Fruit fly (Drosophila melanogaster): Measurements from ENCODE around the gene CG14132.

CG14132 gene

dm6 chr3L:11720780-11721179, 5.7 kb upstream of the CG14132 start, which contains the start of gene Bmcp (continued):
- TF ChIP-seq CoRest (tag; optimal IDR thresholded peaks at IDR 0.05), result peak; percentile 35
- TF ChIP-seq unpg (GFP tag; optimal IDR thresholded peaks at IDR 0.05), result peak; percentile 7
- TF ChIP-seq BEAF-32 (GFP tag; optimal IDR thresholded peaks at IDR 0.05), result peak; percentile 26
- TF ChIP-seq psq (GFP tag; optimal IDR thresholded peaks at IDR 0.05), result no peak
- TF ChIP-seq CG17328 (GFP tag; IDR thresholded peaks at IDR 0.05), result 0 out of 2 replicates have a peak, but pooled peaks have one; percentile 25
- TF ChIP-seq lab (GFP tag; optimal IDR thresholded peaks at IDR 0.05), result peak; percentile 39
- no peak for TF ChIP-seq klu (GFP tag; IDR thresholded peaks at IDR 0.05)
- TF ChIP-seq CG4328 (GFP tag; optimal IDR thresholded peaks at IDR 0.05), result no peak
- TF ChIP-seq CG10321 (GFP tag; IDR thresholded peaks at IDR 0.05), result no peak
- TF ChIP-seq CG11504 (tag; optimal IDR thresholded peaks at IDR 0.05), result peak; percentile 30
- TF ChIP-seq Sry-δ (GFP tag; optimal IDR thresholded peaks at IDR 0.05), result peak; percentile 21
- TF ChIP-seq pzg (GFP tag; optimal IDR thresholded peaks at IDR 0.05), result peak; percentile 65
- TF ChIP-seq CG4360 (GFP tag; IDR thresholded peaks at IDR 0.05), result peak; percentile 76
- peak; percentile 10 for TF ChIP-seq CG12391 (tag; optimal IDR thresholded peaks at IDR 0.05)
- 0 out of 3 replicates have a peak, but pooled peaks have one; percentile 30 for TF ChIP-seq HLH4C (GFP tag; IDR thresholded peaks at IDR 0.05; ENCODE audit: partially characterized antibody)
- TF ChIP-seq trem (tag; optimal IDR thresholded peaks at IDR 0.05), result peak; percentile 29
- TF ChIP-seq CG13894 (tag; optimal IDR thresholded peaks at IDR 0.05), result no peak
- TF ChIP-seq unc-4 (GFP tag; IDR thresholded peaks at IDR 0.05; ENCODE audit: partially characterized antibody), result peak; percentile 37; the same call in 1 of the 2 replicates
- TF ChIP-seq MBD-R2 (GFP tag; IDR thresholded peaks at IDR 0.05), result peak; percentile 54
- no peak for TF ChIP-seq CG10209 (GFP tag; optimal IDR thresholded peaks at IDR 0.05)
- peak; percentile 21 for TF ChIP-seq CG17912 (GFP tag; optimal IDR thresholded peaks at IDR 0.05)
- TF ChIP-seq CG2116 (GFP tag; optimal IDR thresholded peaks at IDR 0.05), result peak; percentile 29
- TF ChIP-seq kah (GFP tag; optimal IDR thresholded peaks at IDR 0.05), result peak; percentile 96
- peak; percentile 68 for TF ChIP-seq CG15514 (GFP tag; optimal IDR thresholded peaks at IDR 0.05)
- 0 out of 2 replicates have a peak, but pooled peaks have one; percentile 7 for TF ChIP-seq amos (GFP tag; IDR thresholded peaks at IDR 0.05; ENCODE audit: partially characterized antibody)
- peak; percentile 30 for TF ChIP-seq CG14710 (tag; optimal IDR thresholded peaks at IDR 0.05)
- peak; percentile 94 for TF ChIP-seq E2f2 (GFP tag; IDR thresholded peaks at IDR 0.05)
- 0 out of 4 replicates have a peak, but pooled peaks have one; percentile 13 for TF ChIP-seq chinmo (GFP tag; IDR thresholded peaks at IDR 0.05; ENCODE audit: partially characterized antibody)
- TF ChIP-seq CG4404 (GFP tag; IDR thresholded peaks at IDR 0.05), result no peak
- TF ChIP-seq HmgZ (tag; optimal IDR thresholded peaks at IDR 0.05), result peak; percentile 7
- TF ChIP-seq eyg (GFP tag; optimal IDR thresholded peaks at IDR 0.05), result no peak
- peak; percentile 14 for TF ChIP-seq CG13296 (GFP tag; optimal IDR thresholded peaks at IDR 0.05)
- no peak for TF ChIP-seq lov (optimal IDR thresholded peaks at IDR 0.05)
- 0 out of 3 replicates have a peak, but pooled peaks have one; percentile 63 for TF ChIP-seq lov (GFP tag; IDR thresholded peaks at IDR 0.05)
- TF ChIP-seq CG4617 (GFP tag; optimal IDR thresholded peaks at IDR 0.05; ENCODE audit: borderline replicate concordance), result peak; percentile 42
- peak; percentile 48; the same call in 1 of the 2 replicates for TF ChIP-seq CG13287 (GFP tag; IDR thresholded peaks at IDR 0.05; ENCODE audit: partially characterized antibody)
- TF ChIP-seq sna (GFP tag; IDR thresholded peaks at IDR 0.05; ENCODE audit: partially characterized antibody), result 0 out of 2 replicates have a peak, but pooled peaks have one; percentile 30
- TF ChIP-seq CG13123 (GFP tag; optimal IDR thresholded peaks at IDR 0.05), result no peak
- no peak for TF ChIP-seq Chrac-16 (GFP tag; optimal IDR thresholded peaks at IDR 0.05)
- peak; percentile 46 for TF ChIP-seq CG1603 (tag; optimal IDR thresholded peaks at IDR 0.05)
- TF ChIP-seq CG18599 (GFP tag; optimal IDR thresholded peaks at IDR 0.05), result peak; percentile 7
- TF ChIP-seq CG31441 (GFP tag; IDR thresholded peaks at IDR 0.05), result peak; percentile 33; the same call in 1 of the 2 replicates
- peak; percentile 20 for TF ChIP-seq grau (tag; optimal IDR thresholded peaks at IDR 0.05)
- TF ChIP-seq nmo (GFP tag; optimal IDR thresholded peaks at IDR 0.05), result peak; percentile 3
- peak; percentile 81 for TF ChIP-seq scrt (GFP tag; optimal IDR thresholded peaks at IDR 0.05)
- TF ChIP-seq vvl (GFP tag; IDR thresholded peaks at IDR 0.05), result peak; percentile 26; the same call in 1 of the 2 replicates
- TF ChIP-seq CG15269 (tag; optimal IDR thresholded peaks at IDR 0.05), result peak; percentile 12
- TF ChIP-seq pho (GFP tag; optimal IDR thresholded peaks at IDR 0.05), result peak; percentile 16

All from whole organism, embryonic.